Worm (Caenorhabditis elegans) whole organism, late embryonic: ENCODE measurements around the gene C51E3.6.

Source experiments
- C08G9.2 ChIP-seq: sonication (generic microtip); optimal IDR thresholded peaks from 2 replicates; lab custom pipeline; 2016; ENCODE audit warnings: mild to moderate bottlenecking, missing genetic modification characterization, moderate library complexity, missing compliant biosample characterization
- K02D7.2 ChIP-seq: sonication (generic microtip); optimal IDR thresholded peaks from 2 replicates; lab custom pipeline; 2017; ENCODE audit warnings: mild to moderate bottlenecking, missing genetic modification characterization, missing compliant biosample characterization
- ceh-18 ChIP-seq: sonication (generic microtip); optimal IDR thresholded peaks from 2 replicates; lab custom pipeline; 2016; ENCODE audit warnings: missing genetic modification characterization, missing compliant biosample characterization
- ceh-31 ChIP-seq: sonication (generic microtip); optimal IDR thresholded peaks from 2 replicates; lab custom pipeline; 2016; ENCODE audit warnings: missing genetic modification characterization, missing compliant biosample characterization
- dmd-4 ChIP-seq: sonication (generic microtip); optimal IDR thresholded peaks from 2 replicates; lab custom pipeline; 2016; ENCODE audit warnings: borderline replicate concordance, missing genetic modification characterization, missing compliant biosample characterization
- elt-2 ChIP-seq: sonication (generic microtip); optimal IDR thresholded peaks from 2 replicates; lab custom pipeline; 2016; ENCODE audit warnings: missing genetic modification reagents, missing genetic modification characterization, missing compliant biosample characterization
- gmeb-2 ChIP-seq: sonication (generic microtip); optimal IDR thresholded peaks from 2 replicates; lab custom pipeline; 2016; ENCODE audit warnings: missing genetic modification characterization, inconsistent platforms, missing compliant biosample characterization
- hlh-8 ChIP-seq: sonication (generic microtip); optimal IDR thresholded peaks from 2 replicates; lab custom pipeline; 2016; ENCODE audit warnings: missing genotype, missing genetic modification characterization, missing compliant biosample characterization
- mec-3 ChIP-seq: sonication (generic microtip); optimal IDR thresholded peaks from 2 replicates; lab custom pipeline; 2016; ENCODE audit warnings: borderline replicate concordance, missing genetic modification characterization, missing compliant biosample characterization
- nfya-1 ChIP-seq: sonication (generic microtip); optimal IDR thresholded peaks from 2 replicates; lab custom pipeline; 2017; ENCODE audit warnings: missing genetic modification characterization, mild to moderate bottlenecking, missing compliant biosample characterization, antibody characterized with exemption, moderate library complexity
- nhr-232 ChIP-seq: sonication (generic microtip); optimal IDR thresholded peaks from 2 replicates; lab custom pipeline; 2016; ENCODE audit warnings: missing genetic modification characterization, missing compliant biosample characterization

- TF ChIP-seq ceh-31 (tag; lab: Kevin White, UChicago) (no peak), elt-2 (tag; lab: Kevin White, UChicago) (no peak), nhr-232 (tag; lab: Kevin White, UChicago) (no peak), K02D7.2 (tag; lab: Kevin White, UChicago) (no peak), C08G9.2 (tag; lab: Kevin White, UChicago) (no peak), dmd-4 (no peak), gmeb-2 (tag; lab: Kevin White, UChicago) (no peak), nfya-1 (tag; lab: Kevin White, UChicago) (no peak), ceh-18 (no peak), hlh-8 (tag; lab: Kevin White, UChicago) (no peak), mec-3 (tag; lab: Kevin White, UChicago) (no peak)
Measured at ce11 chrV:10148352-10148751, 17.9 kb downstream of the C51E3.6 start, which contains the start of gene srsx-26.
